Fruit fly (Drosophila melanogaster) whole organism, embryonic: ENCODE results near the gene car.

Experiments
- B-H1 ChIP-seq: fragments of 200-800 bp; sonication (Bioruptor generic); IDR thresholded peaks from 3 replicates; pipeline ENCODE4 v1.3.6; 2022; ENCODE audit warnings: missing biosample characterization, missing genetic modification characterization
- CG10431 ChIP-seq: fragments of 200-800 bp; sonication (Bioruptor generic); optimal IDR thresholded peaks from 3 replicates; lab custom pipeline; 2018; ENCODE audit warnings: missing biosample characterization, mild to moderate bottlenecking, missing genetic modification characterization
- CG10462 ChIP-seq: fragments of 200-800 bp; sonication (Bioruptor generic); optimal IDR thresholded peaks from 2 replicates; lab custom pipeline; 2016; ENCODE audit warnings: missing biosample characterization, missing genetic modification characterization
- CG11085 ChIP-seq: fragments of 200-800 bp; sonication (Bioruptor generic); IDR thresholded peaks from 2 replicates; pipeline ENCODE4 v1.3.6; 2022; ENCODE audit warnings: missing biosample characterization, missing genetic modification characterization
- CG11247 ChIP-seq: fragments of 200-800 bp; sonication (Bioruptor generic); IDR thresholded peaks from 2 replicates; pipeline ENCODE4 v1.3.6; 2022; ENCODE audit warnings: missing biosample characterization, missing genetic modification characterization
- CG12071 ChIP-seq: fragments of 200-800 bp; sonication (Bioruptor generic); optimal IDR thresholded peaks from 3 replicates; lab custom pipeline; 2018; ENCODE audit warnings: missing biosample characterization, mild to moderate bottlenecking, missing genetic modification characterization
- CG15011 ChIP-seq: fragments of 200-800 bp; sonication (Bioruptor generic); optimal IDR thresholded peaks from 3 replicates; lab custom pipeline; 2018; ENCODE audit warnings: missing biosample characterization, mild to moderate bottlenecking, missing genetic modification characterization
- CG1602 ChIP-seq: fragments of 200-800 bp; sonication (Bioruptor generic); optimal IDR thresholded peaks from 3 replicates; lab custom pipeline; 2016; ENCODE audit warnings: missing biosample characterization, missing genetic modification characterization
- CG17385 ChIP-seq: fragments of 200-800 bp; sonication (Bioruptor generic); optimal IDR thresholded peaks from 3 replicates; lab custom pipeline; 2018; ENCODE audit warnings: missing biosample characterization, mild to moderate bottlenecking, missing genetic modification characterization
- CG1792 ChIP-seq: fragments of 200-800 bp; sonication (Bioruptor generic); optimal IDR thresholded peaks from 2 replicates; lab custom pipeline; 2016; ENCODE audit warnings: missing biosample characterization, missing genetic modification characterization
- CG3065 ChIP-seq: fragments of 200-800 bp; sonication (Bioruptor generic); optimal IDR thresholded peaks from 2 replicates; lab custom pipeline; 2016; ENCODE audit warnings: missing biosample characterization, missing genetic modification characterization
- CG34422 ChIP-seq: fragments of 200-800 bp; sonication (Bioruptor generic); IDR thresholded peaks from 3 replicates; pipeline ENCODE4 v1.3.6; 2022; ENCODE audit warnings: missing biosample characterization, missing genetic modification characterization
- CG3726 ChIP-seq: fragments of 200-800 bp; sonication (Bioruptor generic); IDR thresholded peaks from 3 replicates; pipeline ENCODE4, ENCODE4 v1.3.6; 2022; ENCODE audit warnings: missing biosample characterization, missing genetic modification characterization
- CG3995 ChIP-seq: fragments of 200-800 bp; sonication (Bioruptor generic); optimal IDR thresholded peaks from 3 replicates; lab custom pipeline; 2016; ENCODE audit warnings: missing biosample characterization, missing genetic modification characterization
- CG5953 ChIP-seq: fragments of 200-800 bp; sonication (Bioruptor generic); IDR thresholded peaks from 2 replicates; pipeline ENCODE4 v1.3.6; 2022; ENCODE audit warnings: missing biosample characterization, missing genetic modification characterization
- CG6791 ChIP-seq: fragments of 200-800 bp; sonication (Bioruptor generic); IDR thresholded peaks from 3 replicates; pipeline ENCODE4 v1.3.6; 2022; ENCODE audit warnings: missing biosample characterization, missing genetic modification characterization; ENCODE audit not compliant: partially characterized antibody
- CG6854 ChIP-seq: fragments of 200-800 bp; sonication (Bioruptor generic); optimal IDR thresholded peaks from 3 replicates; lab custom pipeline; 2017; ENCODE audit warnings: missing biosample characterization, mild to moderate bottlenecking, missing genetic modification characterization
- CG7987 ChIP-seq: fragments of 200-800 bp; sonication (Bioruptor generic); optimal IDR thresholded peaks from 2 replicates; lab custom pipeline; 2018; ENCODE audit warnings: missing biosample characterization, mild to moderate bottlenecking, missing genetic modification characterization, moderate library complexity
- CG8478 ChIP-seq: fragments of >200 bp; optimal IDR thresholded peaks from 2 replicates; lab custom pipeline; 2018
- CG9797 ChIP-seq: fragments of 200-800 bp; sonication (Bioruptor generic); optimal IDR thresholded peaks from 3 replicates; lab custom pipeline; 2018; ENCODE audit warnings: missing biosample characterization, mild to moderate bottlenecking, missing genetic modification characterization
- Dip3 ChIP-seq: fragments of 200-800 bp; sonication (Bioruptor generic); optimal IDR thresholded peaks from 3 replicates; lab custom pipeline; 2016; ENCODE audit warnings: missing biosample characterization, missing genetic modification characterization
- ERR ChIP-seq: fragments of 200-800 bp; sonication (Bioruptor generic); optimal IDR thresholded peaks from 2 replicates; lab custom pipeline; 2016; ENCODE audit warnings: missing biosample characterization, missing genetic modification characterization
- HLH4C ChIP-seq: fragments of 200-800 bp; sonication (Bioruptor generic); IDR thresholded peaks from 3 replicates; pipeline ENCODE4 v1.3.6; 2022; ENCODE audit warnings: missing biosample characterization, missing genetic modification characterization; ENCODE audit not compliant: partially characterized antibody
- Hey ChIP-seq: fragments of 200-800 bp; sonication (Bioruptor generic); optimal IDR thresholded peaks from 3 replicates; lab custom pipeline; 2018; ENCODE audit warnings: missing biosample characterization, mild to moderate bottlenecking, missing genetic modification characterization
- Lhr ChIP-seq: fragments of 200-800 bp; sonication (Bioruptor generic); optimal IDR thresholded peaks from 3 replicates; lab custom pipeline; 2017; ENCODE audit warnings: mild to moderate bottlenecking, missing biosample characterization, missing genetic modification reagents, missing genetic modification characterization
- Mrtf ChIP-seq: fragments of 200-800 bp; sonication (Bioruptor generic); IDR thresholded peaks from 3 replicates; pipeline ENCODE4 v1.3.6; 2022; ENCODE audit warnings: missing biosample characterization, missing genetic modification characterization
- Nf-YC ChIP-seq: fragments of 200-800 bp; optimal IDR thresholded peaks from 3 replicates; lab custom pipeline; 2019; ENCODE audit warnings: missing biosample characterization, mild to moderate bottlenecking, missing genetic modification characterization, moderate library complexity
- Opbp ChIP-seq: fragments of 200-800 bp; sonication (Bioruptor generic); IDR thresholded peaks from 3 replicates; pipeline ENCODE4 v1.3.6; 2022; ENCODE audit warnings: missing biosample characterization, missing genetic modification characterization; ENCODE audit not compliant: partially characterized antibody
- Poxn ChIP-seq: fragments of 200-800 bp; sonication (Bioruptor generic); IDR thresholded peaks from 2 replicates; pipeline ENCODE4 v1.3.6; 2022; ENCODE audit warnings: missing biosample characterization, missing genetic modification characterization
- Rfx ChIP-seq: fragments of 200-800 bp; sonication (Bioruptor generic); IDR thresholded peaks from 2 replicates; pipeline ENCODE4 v1.3.6; 2022; ENCODE audit warnings: missing biosample characterization, missing genetic modification characterization
- Ssrp ChIP-seq: fragments of 200-800 bp; sonication (Bioruptor generic); optimal IDR thresholded peaks from 2 replicates; lab custom pipeline; 2018; ENCODE audit warnings: missing biosample characterization, mild to moderate bottlenecking, missing genetic modification characterization, moderate library complexity
- Taf1 ChIP-seq: fragments of 200-800 bp; sonication (Bioruptor generic); IDR thresholded peaks from 2 replicates; pipeline ENCODE4 v1.3.6; 2022; ENCODE audit warnings: missing biosample characterization, missing genetic modification characterization
- ato ChIP-seq: fragments of 200-800 bp; sonication (Bioruptor generic); IDR thresholded peaks from 2 replicates; pipeline ENCODE4 v1.3.6; 2022; ENCODE audit warnings: missing biosample characterization, missing genetic modification characterization; ENCODE audit not compliant: partially characterized antibody
- az2 ChIP-seq: fragments of 200-800 bp; sonication (Bioruptor generic); optimal IDR thresholded peaks from 3 replicates; lab custom pipeline; 2016; ENCODE audit warnings: missing biosample characterization, missing genetic modification characterization
- da ChIP-seq: fragments of 200-800 bp; sonication (Bioruptor generic); optimal IDR thresholded peaks from 2 replicates; lab custom pipeline; 2016; ENCODE audit warnings: missing biosample characterization, missing genetic modification characterization
- dmrt11E ChIP-seq: fragments of 200-800 bp; sonication (Bioruptor generic); optimal IDR thresholded peaks from 3 replicates; lab custom pipeline; 2018; ENCODE audit warnings: missing biosample characterization, mild to moderate bottlenecking, missing genetic modification characterization, moderate library complexity
- en ChIP-seq: fragments of 200-800 bp; sonication (Bioruptor generic); optimal IDR thresholded peaks from 2 replicates; lab custom pipeline; 2016; ENCODE audit warnings: missing biosample characterization, missing genetic modification characterization
- eyg ChIP-seq: fragments of 200-800 bp; sonication (Bioruptor generic); optimal IDR thresholded peaks from 3 replicates; lab custom pipeline; 2016; ENCODE audit warnings: missing biosample characterization, missing genetic modification characterization
- gt ChIP-seq: fragments of 200-800 bp; sonication (Bioruptor generic); IDR thresholded peaks from 2 replicates; pipeline ENCODE4 v1.3.6; 2022; ENCODE audit warnings: missing biosample characterization, missing genetic modification characterization
- lmd ChIP-seq: fragments of 200-800 bp; sonication (Bioruptor generic); IDR thresholded peaks from 2 replicates; pipeline ENCODE4 v1.3.6; 2022; ENCODE audit warnings: missing biosample characterization, missing genetic modification characterization
- mirr ChIP-seq: fragments of 200-800 bp; sonication (Bioruptor generic); optimal IDR thresholded peaks from 3 replicates; lab custom pipeline; 2018; ENCODE audit warnings: missing biosample characterization, mild to moderate bottlenecking, missing genetic modification characterization
- nmo ChIP-seq: fragments of 200-800 bp; sonication (Bioruptor generic); optimal IDR thresholded peaks from 2 replicates; lab custom pipeline; 2018; ENCODE audit warnings: missing biosample characterization, mild to moderate bottlenecking, missing genetic modification characterization, moderate library complexity
- peb ChIP-seq: fragments of 200-800 bp; sonication (Bioruptor generic); IDR thresholded peaks from 2 replicates; pipeline ENCODE4 v1.3.6; 2022; ENCODE audit warnings: missing biosample characterization, missing genetic modification characterization
- pfk ChIP-seq: fragments of 200-800 bp; sonication (Bioruptor generic); optimal IDR thresholded peaks from 2 replicates; lab custom pipeline; 2018; ENCODE audit warnings: missing biosample characterization, mild to moderate bottlenecking, missing genetic modification characterization, moderate library complexity
- pita ChIP-seq: fragments of 200-800 bp; sonication (Bioruptor generic); optimal IDR thresholded peaks from 2 replicates; lab custom pipeline; 2017; ENCODE audit warnings: missing biosample characterization, mild to moderate bottlenecking, missing genetic modification characterization
- pnt ChIP-seq: fragments of 200-800 bp; sonication (Bioruptor generic); optimal IDR thresholded peaks from 3 replicates; lab custom pipeline; 2016; ENCODE audit warnings: missing biosample characterization, missing genetic modification characterization
- seq ChIP-seq: fragments of 200-800 bp; sonication (Bioruptor generic); IDR thresholded peaks from 2 replicates; pipeline ENCODE4 v1.3.6; 2022; ENCODE audit warnings: missing biosample characterization, missing genetic modification characterization
- sisA ChIP-seq: fragments of 200-800 bp; sonication (Bioruptor generic); IDR thresholded peaks from 2 replicates; pipeline ENCODE4 v1.3.6; 2022; ENCODE audit warnings: missing biosample characterization, missing genetic modification characterization
- sob ChIP-seq: fragments of 200-800 bp; sonication (Bioruptor generic); IDR thresholded peaks from 2 replicates; pipeline ENCODE4 v1.3.6; 2022; ENCODE audit warnings: missing biosample characterization, missing genetic modification characterization
- stc ChIP-seq: fragments of 200-800 bp; sonication (Bioruptor generic); IDR thresholded peaks from 2 replicates; pipeline ENCODE4 v1.3.6; 2022; ENCODE audit warnings: missing biosample characterization, missing genetic modification characterization
- tgo ChIP-seq: fragments of 200-800 bp; sonication (Bioruptor generic); IDR thresholded peaks from 3 replicates; pipeline ENCODE4 v1.3.6; 2022; ENCODE audit warnings: missing biosample characterization, missing genetic modification characterization
- unc-4 ChIP-seq: fragments of 200-800 bp; sonication (Bioruptor generic); IDR thresholded peaks from 2 replicates; pipeline ENCODE4 v1.3.6; 2022; ENCODE audit warnings: missing biosample characterization, missing genetic modification characterization; ENCODE audit not compliant: partially characterized antibody
- wor ChIP-seq: fragments of 200-800 bp; sonication (Bioruptor generic); IDR thresholded peaks from 2 replicates; pipeline ENCODE4 v1.3.6; 2022; ENCODE audit warnings: missing biosample characterization, missing genetic modification characterization

The car gene

dm6 chrX:19601644-19602043 lies 35.8 kb downstream of the car start, which contains the start of gene CG14220 (continued):
- TF ChIP-seq Rfx (GFP tag; lab: Robert Waterston, UW) = peak; percentile 7; the same call in 1 of the 2 replicates
- TF ChIP-seq Poxn (GFP tag; lab: Robert Waterston, UW) = no peak
- TF ChIP-seq Mrtf = no peak
- TF ChIP-seq CG6791 (GFP tag; lab: Robert Waterston, UW) = peak; percentile 97
- no peak for TF ChIP-seq en (GFP tag; lab: Kevin White, UChicago)
- TF ChIP-seq mirr = no peak
- TF ChIP-seq wor (GFP tag; lab: Robert Waterston, UW) = no peak
- no peak for TF ChIP-seq az2 (GFP tag; lab: Kevin White, UChicago)
- no peak for TF ChIP-seq CG3065 (GFP tag; lab: Kevin White, UChicago)
- TF ChIP-seq CG3726 (GFP tag; lab: Robert Waterston, UW) = no peak
- no peak for TF ChIP-seq CG6854 (GFP tag; lab: Kevin White, UChicago)
- no peak for TF ChIP-seq tgo (GFP tag; lab: Robert Waterston, UW)
- TF ChIP-seq CG10431 = no peak
- no peak for TF ChIP-seq seq (GFP tag; lab: Robert Waterston, UW)
- TF ChIP-seq CG12071 (GFP tag; lab: Kevin White, UChicago) = no peak
- TF ChIP-seq unc-4 (GFP tag; lab: Robert Waterston, UW) = peak; percentile 93
- no peak for TF ChIP-seq stc (GFP tag; lab: Robert Waterston, UW)
- TF ChIP-seq CG3995 (GFP tag; lab: Kevin White, UChicago) = peak; percentile 22
- no peak for TF ChIP-seq CG8478 (lab: Kevin White, UChicago)
- no peak for TF ChIP-seq ERR (GFP tag; lab: Kevin White, UChicago)
- no peak for TF ChIP-seq CG5953
- TF ChIP-seq CG34422 (GFP tag; lab: Robert Waterston, UW) = no peak
- no peak for TF ChIP-seq eyg (GFP tag; lab: Kevin White, UChicago)
- TF ChIP-seq da = no peak
- no peak for TF ChIP-seq Dip3 (GFP tag; lab: Kevin White, UChicago)
- TF ChIP-seq B-H1 (GFP tag; lab: Robert Waterston, UW) = no peak
- no peak for TF ChIP-seq gt (GFP tag; lab: Robert Waterston, UW)
- no peak for TF ChIP-seq lmd (GFP tag; lab: Robert Waterston, UW)
- TF ChIP-seq CG17385 (GFP tag; lab: Kevin White, UChicago) = peak; percentile 5
- TF ChIP-seq Lhr = peak; percentile 36
- TF ChIP-seq dmrt11E (tag; lab: Kevin White, UChicago) = peak; percentile 0
- TF ChIP-seq HLH4C (GFP tag; lab: Robert Waterston, UW) = peak; percentile 96
- no peak for TF ChIP-seq CG15011 (GFP tag; lab: Kevin White, UChicago)
- TF ChIP-seq Nf-YC = peak; percentile 16
- TF ChIP-seq pfk (GFP tag; lab: Kevin White, UChicago) = peak; percentile 38
- no peak for TF ChIP-seq CG11247 (GFP tag; lab: Robert Waterston, UW)
- TF ChIP-seq Opbp = peak; percentile 94
- TF ChIP-seq CG9797 (GFP tag; lab: Kevin White, UChicago) = peak; percentile 39
- no peak for TF ChIP-seq CG1792
- no peak for TF ChIP-seq pita
- TF ChIP-seq CG11085 (GFP tag; lab: Robert Waterston, UW) = no peak
- TF ChIP-seq nmo (GFP tag; lab: Kevin White, UChicago) = peak; percentile 32
- TF ChIP-seq ato (GFP tag; lab: Robert Waterston, UW) = peak; percentile 94
- peak; percentile 26 for TF ChIP-seq CG7987 (GFP tag; lab: Kevin White, UChicago)
- no peak for TF ChIP-seq Ssrp (tag; lab: Kevin White, UChicago)
- TF ChIP-seq sob (GFP tag; lab: Robert Waterston, UW) = 0 out of 2 replicates have a peak, but pooled peaks have one; percentile 5
- TF ChIP-seq CG10462 (GFP tag; lab: Kevin White, UChicago) = no peak
- no peak for TF ChIP-seq peb
- no peak for TF ChIP-seq Taf1
- no peak for TF ChIP-seq CG1602 (GFP tag; lab: Kevin White, UChicago)
- TF ChIP-seq pnt (GFP tag; lab: Kevin White, UChicago) = no peak
- TF ChIP-seq sisA (GFP tag; lab: Robert Waterston, UW) = no peak
- TF ChIP-seq Hey = no peak
